Fruit fly (Drosophila melanogaster) whole organism, embryonic: ENCODE data around the gene Prosbeta2.
A peak's percentile ranks its signal among the peaks of the same experiment; 100 is the strongest.

Experiments
- Atf6 ChIP-seq: fragments of 200-800 bp; sonication (Bioruptor generic); IDR thresholded peaks from 2 replicates; pipeline ENCODE4 v1.3.6; 2022; ENCODE audit warnings: missing biosample characterization, missing genetic modification characterization
- CG10147 ChIP-seq: fragments of 200-800 bp; sonication (Bioruptor generic); optimal IDR thresholded peaks from 2 replicates; lab custom pipeline; 2019; ENCODE audit warnings: missing biosample characterization, mild to moderate bottlenecking, missing genetic modification characterization, moderate library complexity
- CG1024 ChIP-seq: fragments of 200-800 bp; sonication (Bioruptor generic); IDR thresholded peaks from 2 replicates; pipeline ENCODE4 v1.3.6; 2022; ENCODE audit warnings: missing biosample characterization, missing genetic modification characterization
- CG10979 ChIP-seq: fragments of 200-800 bp; sonication (Bioruptor generic); optimal IDR thresholded peaks from 2 replicates; lab custom pipeline; 2018; ENCODE audit warnings: missing biosample characterization, mild to moderate bottlenecking, missing genetic modification characterization, moderate library complexity
- CG11560 ChIP-seq: fragments of 200-800 bp; sonication (Bioruptor generic); IDR thresholded peaks from 3 replicates; pipeline ENCODE4 v1.3.6; 2022; ENCODE audit warnings: missing biosample characterization, missing genetic modification characterization
- CG11723 ChIP-seq: fragments of 200-800 bp; sonication (Bioruptor generic); optimal IDR thresholded peaks from 2 replicates; lab custom pipeline; 2017; ENCODE audit warnings: missing biosample characterization, mild to moderate bottlenecking, missing genetic modification characterization
- CG12391 ChIP-seq: fragments of 200-800 bp; sonication (Bioruptor generic); optimal IDR thresholded peaks from 3 replicates; lab custom pipeline; 2018; ENCODE audit warnings: missing biosample characterization, mild to moderate bottlenecking, missing genetic modification characterization, moderate library complexity
- CG1647 ChIP-seq: fragments of 200-800 bp; sonication (Bioruptor generic); optimal IDR thresholded peaks from 3 replicates; lab custom pipeline; 2016; ENCODE audit warnings: missing biosample characterization, missing genetic modification characterization
- CG17802 ChIP-seq: fragments of 200-800 bp; sonication (Bioruptor generic); optimal IDR thresholded peaks from 2 replicates; lab custom pipeline; 2018; ENCODE audit warnings: missing biosample characterization, mild to moderate bottlenecking, missing genetic modification characterization, moderate library complexity
- CG17829 ChIP-seq: fragments of 200-800 bp; optimal IDR thresholded peaks from 2 replicates; lab custom pipeline; 2019; ENCODE audit warnings: missing biosample characterization, mild to moderate bottlenecking, missing genetic modification characterization, moderate library complexity
- CG18599 ChIP-seq: fragments of 200-800 bp; sonication (Bioruptor generic); optimal IDR thresholded peaks from 3 replicates; lab custom pipeline; 2017; ENCODE audit warnings: missing biosample characterization, missing genetic modification characterization, mild to moderate bottlenecking, moderate library complexity, missing genetic modification reagents
- CG2129 ChIP-seq: fragments of 200-800 bp; sonication (Bioruptor generic); IDR thresholded peaks from 2 replicates; pipeline ENCODE4 v1.3.6; 2022; ENCODE audit warnings: missing biosample characterization, missing genetic modification characterization; ENCODE audit not compliant: partially characterized antibody
- CG2202 ChIP-seq: fragments of 200-800 bp; sonication (Bioruptor generic); optimal IDR thresholded peaks from 2 replicates; lab custom pipeline; 2018; ENCODE audit warnings: missing biosample characterization, mild to moderate bottlenecking, missing genetic modification characterization
- CG2712 ChIP-seq: fragments of 200-800 bp; optimal IDR thresholded peaks from 3 replicates; lab custom pipeline; 2019; ENCODE audit warnings: missing biosample characterization, mild to moderate bottlenecking, missing genetic modification characterization, moderate library complexity
- CG4854 ChIP-seq: fragments of 200-800 bp; sonication (Bioruptor generic); optimal IDR thresholded peaks from 2 replicates; lab custom pipeline; 2016; ENCODE audit warnings: missing biosample characterization, missing genetic modification characterization, inconsistent platforms
- CG6175 ChIP-seq: fragments of 200-800 bp; sonication (Bioruptor generic); IDR thresholded peaks from 3 replicates; pipeline ENCODE4 v1.3.6; 2022; ENCODE audit warnings: missing biosample characterization, missing genetic modification characterization
- CG7786 ChIP-seq: fragments of 200-800 bp; sonication (Bioruptor generic); optimal IDR thresholded peaks from 2 replicates; lab custom pipeline; 2016; ENCODE audit warnings: missing biosample characterization, missing genetic modification characterization
- CG8924 ChIP-seq: fragments of 200-800 bp; optimal IDR thresholded peaks from 3 replicates; lab custom pipeline; 2019; ENCODE audit warnings: missing biosample characterization, mild to moderate bottlenecking, missing genetic modification characterization, moderate library complexity
- Camta ChIP-seq: fragments of 200-800 bp; sonication (Bioruptor generic); optimal IDR thresholded peaks from 2 replicates; lab custom pipeline; 2016; ENCODE audit warnings: missing biosample characterization, missing genetic modification characterization
- Deaf1 ChIP-seq: fragments of 200-800 bp; optimal IDR thresholded peaks from 3 replicates; lab custom pipeline; 2019; ENCODE audit warnings: missing biosample characterization, mild to moderate bottlenecking, missing genetic modification characterization, moderate library complexity
- Dek ChIP-seq: fragments of 200-800 bp; sonication (Bioruptor generic); optimal IDR thresholded peaks from 3 replicates; lab custom pipeline; 2019; ENCODE audit warnings: missing biosample characterization, mild to moderate bottlenecking, missing genetic modification characterization, moderate library complexity
- Dll ChIP-seq: fragments of 200-800 bp; sonication (Bioruptor generic); IDR thresholded peaks from 4 replicates; pipeline ENCODE4 v1.3.6; 2022; ENCODE audit warnings: missing biosample characterization, missing genetic modification characterization; ENCODE audit not compliant: partially characterized antibody
- Elba2 ChIP-seq: fragments of 200-800 bp; sonication (Bioruptor generic); optimal IDR thresholded peaks from 3 replicates; lab custom pipeline; 2016; ENCODE audit warnings: missing biosample characterization, missing genetic modification characterization
- Ets65A ChIP-seq: fragments of 200-800 bp; sonication (Bioruptor generic); peaks from one replicate; lab custom pipeline; 2016; ENCODE audit warnings: missing biosample characterization, missing genetic modification characterization
- Ets97D ChIP-seq: fragments of 200-800 bp; sonication (Bioruptor generic); optimal IDR thresholded peaks from 3 replicates; lab custom pipeline; 2016; ENCODE audit warnings: missing biosample characterization, missing genetic modification characterization
- Gsc ChIP-seq: fragments of 200-800 bp; sonication (Bioruptor generic); IDR thresholded peaks from 2 replicates; pipeline ENCODE4 v1.3.6; 2022; ENCODE audit warnings: missing biosample characterization, missing genetic modification characterization
- Myb ChIP-seq: fragments of 200-800 bp; sonication (Bioruptor generic); optimal IDR thresholded peaks from 2 replicates; lab custom pipeline; 2016; ENCODE audit warnings: missing biosample characterization, missing genetic modification characterization
- Rfx ChIP-seq: fragments of 200-800 bp; sonication (Bioruptor generic); IDR thresholded peaks from 2 replicates; pipeline ENCODE4 v1.3.6; 2022; ENCODE audit warnings: missing biosample characterization, missing genetic modification characterization
- Sox100B ChIP-seq: fragments of 200-800 bp; sonication (Bioruptor generic); optimal IDR thresholded peaks from 3 replicates; lab custom pipeline; 2018; ENCODE audit warnings: missing biosample characterization, mild to moderate bottlenecking, missing genetic modification characterization
- ase ChIP-seq: fragments of 200-800 bp; sonication (Bioruptor generic); IDR thresholded peaks from 3 replicates; pipeline ENCODE4 v1.3.6; 2022; ENCODE audit warnings: missing biosample characterization, missing genetic modification characterization
- ato ChIP-seq: fragments of 200-800 bp; sonication (Bioruptor generic); IDR thresholded peaks from 2 replicates; pipeline ENCODE4 v1.3.6; 2022; ENCODE audit warnings: missing biosample characterization, missing genetic modification characterization; ENCODE audit not compliant: partially characterized antibody
- esg ChIP-seq: fragments of 200-800 bp; sonication (Bioruptor generic); conservative IDR thresholded peaks from 2 replicates; pipeline ENCODE4 v1.3.6; 2022; ENCODE audit warnings: missing biosample characterization, missing genetic modification characterization
- fd102C ChIP-seq: fragments of 200-800 bp; sonication (Bioruptor generic); optimal IDR thresholded peaks from 2 replicates; lab custom pipeline; 2018; ENCODE audit warnings: missing biosample characterization, mild to moderate bottlenecking, missing genetic modification characterization, moderate library complexity
- fd64A ChIP-seq: fragments of 200-800 bp; sonication (Bioruptor generic); optimal IDR thresholded peaks from 3 replicates; lab custom pipeline; 2018; ENCODE audit warnings: missing biosample characterization, mild to moderate bottlenecking, missing genetic modification characterization
- fu2 ChIP-seq: fragments of 200-800 bp; sonication (Bioruptor generic); optimal IDR thresholded peaks from 2 replicates; lab custom pipeline; 2016; ENCODE audit warnings: missing biosample characterization, missing genetic modification characterization
- gcm ChIP-seq: fragments of 200-800 bp; sonication (Bioruptor generic); optimal IDR thresholded peaks from 2 replicates; lab custom pipeline; 2019; ENCODE audit warnings: missing biosample characterization, mild to moderate bottlenecking, missing genetic modification characterization, moderate library complexity
- gsb ChIP-seq: fragments of 200-800 bp; sonication (Bioruptor generic); IDR thresholded peaks from 2 replicates; pipeline ENCODE4 v1.3.6; 2022; ENCODE audit warnings: missing biosample characterization, missing genetic modification characterization
- jigr1 ChIP-seq: fragments of 200-800 bp; sonication (Bioruptor generic); IDR thresholded peaks from 3 replicates; pipeline ENCODE4 v1.3.6; 2022; ENCODE audit warnings: missing biosample characterization, missing genetic modification characterization
- ken ChIP-seq: fragments of 200-800 bp; sonication (Bioruptor generic); IDR thresholded peaks from 3 replicates; pipeline ENCODE4 v1.3.6; 2022; ENCODE audit warnings: missing biosample characterization, missing genetic modification characterization
- lab ChIP-seq: fragments of 200-800 bp; sonication (Bioruptor generic); optimal IDR thresholded peaks from 3 replicates; lab custom pipeline; 2017; ENCODE audit warnings: missing biosample characterization, missing genetic modification characterization, mild to moderate bottlenecking, moderate library complexity, missing genetic modification reagents
- lola ChIP-seq, 3 experiments: fragments of >200 bp in 2 of 3; fragments of 200-800 bp in 1 of 3; sonication (Bioruptor generic) in 1 of 3; optimal IDR thresholded peaks; 2 replicates each; lab custom pipeline; 2017 to 2019; ENCODE audit warnings: missing biosample characterization in 3 of 3, missing genetic modification characterization in 3 of 3, mild to moderate bottlenecking in 1 of 3, moderate library complexity in 1 of 3
- lov ChIP-seq, 2 experiments: fragments of 200-800 bp in 1 of 2; fragments of >200 bp in 1 of 2; sonication (Bioruptor generic) in 1 of 2; IDR thresholded peaks in 1 of 2; optimal IDR thresholded peaks in 1 of 2; 2 replicates in 1 of 2; 3 replicates in 1 of 2; pipeline versions ENCODE4 v1.3.6 to Lab custom; 2017 to 2022; ENCODE audit warnings: missing biosample characterization in 1 of 2, missing genetic modification characterization in 1 of 2
- onecut ChIP-seq: fragments of 200-800 bp; sonication (Bioruptor generic); IDR thresholded peaks from 2 replicates; pipeline ENCODE4 v1.3.6; 2022; ENCODE audit warnings: missing biosample characterization, missing genetic modification characterization
- slbo ChIP-seq: fragments of 200-800 bp; sonication (Bioruptor generic); IDR thresholded peaks from 2 replicates; pipeline ENCODE4 v1.3.6; 2022; ENCODE audit warnings: missing biosample characterization, missing genetic modification characterization
- slou ChIP-seq: fragments of 200-800 bp; sonication (Bioruptor generic); optimal IDR thresholded peaks from 3 replicates; lab custom pipeline; 2016; ENCODE audit warnings: missing biosample characterization, missing genetic modification characterization
- z ChIP-seq: fragments of 200-800 bp; sonication (Bioruptor generic); IDR thresholded peaks from 3 replicates; pipeline ENCODE4 v1.3.6; 2022; ENCODE audit warnings: missing biosample characterization, missing genetic modification characterization

Gene Prosbeta2

dm6 chr3L:14999284-15000019 lies at the start of gene Prosbeta2, which contains the start of gene mRpL39 (continued):
- TF ChIP-seq Sox100B (peak; percentile 58), CG2202 (tag; lab: Kevin White, UChicago) (no peak), Atf6 (GFP tag; lab: Robert Waterston, UW) (peak; percentile 54), CG1647 (GFP tag; lab: Kevin White, UChicago) (no peak), jigr1 (GFP tag; lab: Robert Waterston, UW) (no peak), gsb (GFP tag; lab: Robert Waterston, UW) (no peak), ato (peak; percentile 86), Camta (GFP tag; lab: Kevin White, UChicago) (no peak), Dll (GFP tag; lab: Robert Waterston, UW) (peak; percentile 99), Ets65A (GFP tag; lab: Kevin White, UChicago) (peak; percentile 28), CG11723 (GFP tag; lab: Kevin White, UChicago) (no peak), slou (peak; percentile 66), Gsc (GFP tag; lab: Robert Waterston, UW) (no peak), ken (GFP tag; lab: Robert Waterston, UW) (peak; percentile 30; the same call in 1 of the 3 replicates), fu2 (GFP tag; lab: Kevin White, UChicago) (no peak)

DNA sequence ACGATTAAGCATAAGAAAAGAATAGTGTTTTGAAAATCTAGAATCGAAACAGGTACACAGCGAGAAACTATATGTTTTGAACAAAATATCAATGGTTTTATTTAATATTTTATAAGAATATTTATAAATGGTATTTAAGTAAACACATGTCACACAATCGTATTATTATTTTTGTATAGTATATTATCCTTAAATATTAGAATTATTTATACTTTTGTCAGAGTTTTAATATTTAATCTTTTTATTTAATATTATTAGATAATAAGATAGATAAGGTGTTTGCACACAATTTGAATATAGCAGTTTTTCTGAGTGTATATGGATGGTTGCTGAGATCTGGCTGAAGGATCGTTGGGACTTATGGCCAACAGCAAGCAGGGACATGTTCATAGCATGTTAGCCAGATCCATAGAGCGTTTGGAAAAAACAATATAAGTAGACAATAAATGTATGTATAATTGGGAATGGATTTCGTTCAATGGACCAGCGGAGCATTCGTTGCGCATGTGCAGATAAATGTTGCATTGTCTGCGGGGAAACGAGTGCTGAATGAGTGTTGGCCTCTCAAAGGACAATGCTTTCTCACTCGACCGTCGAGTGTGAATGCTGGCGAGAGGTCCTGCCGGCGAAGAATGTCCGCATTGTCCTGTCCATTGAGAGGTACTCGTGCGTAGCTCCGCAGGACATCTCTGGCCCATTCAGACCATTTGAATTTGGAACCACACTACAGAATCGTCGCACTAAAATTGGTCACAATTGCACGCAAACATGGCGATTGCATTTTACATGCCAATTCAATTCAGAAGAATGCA lies 46.7 kb upstream of the Prosbeta2 start:
- TF ChIP-seq CG12391 (tag; lab: Kevin White, UChicago) (peak; percentile 20), onecut (GFP tag; lab: Robert Waterston, UW) (no peak), CG10147 (GFP tag; lab: Kevin White, UChicago) (no peak), ase (no peak), lola (GFP tag; optimal IDR thresholded peaks at IDR 0.05; lab: Kevin White, UChicago) (peak in 1 of 3 experiments; percentile 51), Deaf1 (tag; lab: Kevin White, UChicago) (no peak), slbo (GFP tag; lab: Robert Waterston, UW) (no peak), esg (GFP tag; lab: Robert Waterston, UW) (no peak), CG7786 (no peak), Myb (no peak), Rfx (GFP tag; lab: Robert Waterston, UW) (no peak), CG11560 (tag; lab: Robert Waterston, UW) (no peak), fd64A (GFP tag; lab: Kevin White, UChicago) (no peak), gcm (no peak), CG17802 (tag; lab: Kevin White, UChicago) (no peak), CG6175 (no peak), fd102C (GFP tag; lab: Kevin White, UChicago) (peak; percentile 37), CG2712 (tag; lab: Kevin White, UChicago) (peak; percentile 53), CG1024 (GFP tag; lab: Robert Waterston, UW) (no peak), Ets97D (no peak), CG18599 (GFP tag; lab: Kevin White, UChicago) (no peak), CG17829 (tag; lab: Kevin White, UChicago) (peak; percentile 39), Elba2 (GFP tag; lab: Kevin White, UChicago) (no peak), CG8924 (tag; lab: Kevin White, UChicago) (peak; percentile 38), CG2129 (GFP tag; lab: Robert Waterston, UW) (no peak), CG4854 (no peak), CG10979 (tag; lab: Kevin White, UChicago) (peak; percentile 37), lab (GFP tag; lab: Kevin White, UChicago) (no peak), lov (optimal IDR thresholded peaks at IDR 0.05; lab: Kevin White, UChicago) (no peak), lov (GFP tag; IDR thresholded peaks at IDR 0.05; lab: Robert Waterston, UW) (no peak), Dek (tag; lab: Kevin White, UChicago) (no peak), z (GFP tag; lab: Robert Waterston, UW) (0 out of 3 replicates have a peak, but pooled peaks have one; percentile 38)
